Worm (Caenorhabditis elegans): Measurements from ENCODE around the gene ZK742.3.

The ZK742.3 gene

ce11 chrV:7773647-7774046 lies 36.1 kb downstream of the ZK742.3 start:
- TF ChIP-seq skn-1 (tag; optimal IDR thresholded peaks at IDR 0.05): no peak
- TF ChIP-seq nhr-237 (tag; optimal IDR thresholded peaks at IDR 0.05): no peak
- no peak for TF ChIP-seq aha-1 (tag; optimal IDR thresholded peaks at IDR 0.05)
- no peak for TF ChIP-seq zag-1 (tag; optimal IDR thresholded peaks at IDR 0.05)
- TF ChIP-seq mab-9 (GFP tag; IDR thresholded peaks at IDR 0.05): no peak
- TF ChIP-seq lsy-2 (tag; optimal IDR thresholded peaks at IDR 0.05): no peak

ce11 chrV:7770961-7771360 lies 38.8 kb downstream of the ZK742.3 start, which contains the start of gene frpr-3:
Gene frpr-3 (plus strand): TSS chrV:7771261.
- no peak for TF ChIP-seq sptf-1 (tag; optimal IDR thresholded peaks at IDR 0.05)
- no peak for TF ChIP-seq snpc-4 (tag; optimal IDR thresholded peaks at IDR 0.05)
- TF ChIP-seq xbp-1 (tag; optimal IDR thresholded peaks at IDR 0.05): no peak
- TF ChIP-seq egl-13 (tag; optimal IDR thresholded peaks at IDR 0.05): no peak
- TF ChIP-seq ceh-63 (GFP tag; optimal IDR thresholded peaks at IDR 0.05): no peak
- no peak for TF ChIP-seq dsc-1 (tag; optimal IDR thresholded peaks at IDR 0.05)
- no peak for TF ChIP-seq unc-86 (tag; optimal IDR thresholded peaks at IDR 0.05)
- TF ChIP-seq ztf-11 (tag; optimal IDR thresholded peaks at IDR 0.05): no peak
- no peak for TF ChIP-seq tbx-2 (tag; optimal IDR thresholded peaks at IDR 0.05)
- no peak for TF ChIP-seq swsn-7 (tag; optimal IDR thresholded peaks at IDR 0.05)
- TF ChIP-seq C16A3.4 (tag; optimal IDR thresholded peaks at IDR 0.05): no peak

- TF ChIP-seq nhr-76 (tag; optimal IDR thresholded peaks at IDR 0.05): no peak
- no peak for TF ChIP-seq nhr-12 (tag; optimal IDR thresholded peaks at IDR 0.05)
- TF ChIP-seq mab-9 (GFP tag; IDR thresholded peaks at IDR 0.05): no peak
- TF ChIP-seq fkh-8 (tag; optimal IDR thresholded peaks at IDR 0.05): no peak
- TF ChIP-seq skn-1 (tag; optimal IDR thresholded peaks at IDR 0.05): no peak
- no peak for TF ChIP-seq fkh-4 (tag; optimal IDR thresholded peaks at IDR 0.05; ENCODE audit: borderline replicate concordance)
- TF ChIP-seq hlh-17 (GFP tag; optimal IDR thresholded peaks at IDR 0.05; ENCODE audit: borderline replicate concordance): no peak
- TF ChIP-seq efl-3 (GFP tag; optimal IDR thresholded peaks at IDR 0.05): no peak
- no peak for TF ChIP-seq unc-130 (tag; optimal IDR thresholded peaks at IDR 0.05)
- TF ChIP-seq nhr-77 (tag; optimal IDR thresholded peaks at IDR 0.05): no peak
- TF ChIP-seq egl-13 (tag; optimal IDR thresholded peaks at IDR 0.05): no peak
Observed at ce11 chrV:7761906-7762305, 47.8 kb downstream of the ZK742.3 start.

- TF ChIP-seq sup-37 (GFP tag; optimal IDR thresholded peaks at IDR 0.05): no peak
- no peak for TF ChIP-seq Y116A8C.19 (tag; optimal IDR thresholded peaks at IDR 0.05; ENCODE audit: borderline replicate concordance)
- TF ChIP-seq C16A3.4 (tag; optimal IDR thresholded peaks at IDR 0.05): no peak
- no peak for TF ChIP-seq mdl-1 (tag; optimal IDR thresholded peaks at IDR 0.05)
- no peak for TF ChIP-seq xbp-1 (tag; optimal IDR thresholded peaks at IDR 0.05)
- TF ChIP-seq pax-3 (tag; optimal IDR thresholded peaks at IDR 0.05): no peak
- TF ChIP-seq nhr-237 (tag; optimal IDR thresholded peaks at IDR 0.05): no peak
Observed at ce11 chrV:7760174-7760573, 49.5 kb downstream of the ZK742.3 start, which contains the start of gene hint-3. Gene hint-3 (plus strand): TSS chrV:7760474.

- peak; percentile 56 for TF ChIP-seq tbx-2 (tag; optimal IDR thresholded peaks at IDR 0.05)
- peak; percentile 84 for TF ChIP-seq nhr-20 (tag; optimal IDR thresholded peaks at IDR 0.05)
- TF ChIP-seq nhr-237 (tag; optimal IDR thresholded peaks at IDR 0.05): no peak
- peak; percentile 46 for TF ChIP-seq nhr-47 (tag; optimal IDR thresholded peaks at IDR 0.05)
- no peak for TF ChIP-seq snpc-4 (tag; optimal IDR thresholded peaks at IDR 0.05)
- TF ChIP-seq nhr-76 (tag; optimal IDR thresholded peaks at IDR 0.05): no peak
- peak in 1 of 2 experiments; percentile 73 for TF ChIP-seq mdl-1 (tag; optimal IDR thresholded peaks at IDR 0.05)
- no peak for TF ChIP-seq C34B4.2 (tag; optimal IDR thresholded peaks at IDR 0.05)
- peak in 1 of 3 experiments; percentile 57 for TF ChIP-seq ceh-82 (tag; optimal IDR thresholded peaks at IDR 0.05)
- peak; percentile 49 to 61 for TF ChIP-seq efl-1 (optimal IDR thresholded peaks at IDR 0.05)
- TF ChIP-seq efl-1 (GFP tag; optimal IDR thresholded peaks at IDR 0.05 in 1 of 2): peak; percentile 34 to 93
- TF ChIP-seq nhr-71 (tag; optimal IDR thresholded peaks at IDR 0.05): peak; percentile 86
- TF ChIP-seq xbp-1 (tag; optimal IDR thresholded peaks at IDR 0.05): peak; percentile 45
- no peak for TF ChIP-seq nhr-12 (tag; optimal IDR thresholded peaks at IDR 0.05)
- no peak for TF ChIP-seq egl-27 (tag; optimal IDR thresholded peaks at IDR 0.05)
- peak; percentile 18 for TF ChIP-seq egl-13 (tag; optimal IDR thresholded peaks at IDR 0.05)
- no peak for TF ChIP-seq aly-2 (tag; optimal IDR thresholded peaks at IDR 0.05)
- TF ChIP-seq sptf-1 (tag; optimal IDR thresholded peaks at IDR 0.05): no peak
- peak; percentile 83 for TF ChIP-seq blmp-1 (tag; optimal IDR thresholded peaks at IDR 0.05)
- peak; percentile 31 to 59 (median 53) for TF ChIP-seq dpl-1 (GFP tag; optimal IDR thresholded peaks at IDR 0.05)
- peak; percentile 61 for TF ChIP-seq rnt-1 (tag; optimal IDR thresholded peaks at IDR 0.05)
- peak; percentile 16 for TF ChIP-seq mef-2 (tag; optimal IDR thresholded peaks at IDR 0.05)
- TF ChIP-seq hlh-17 (GFP tag; optimal IDR thresholded peaks at IDR 0.05; ENCODE audit: borderline replicate concordance): no peak
- peak; percentile 53 for TF ChIP-seq irx-1 (tag; optimal IDR thresholded peaks at IDR 0.05)
- peak; percentile 58 for TF ChIP-seq nhr-19 (GFP tag; conservative IDR thresholded peaks at IDR 0.05)
Observed at ce11 chrV:7759270-7759669, 50.4 kb downstream of the ZK742.3 start.

Measured in whole organism, L1 larva.